Fruit fly (Drosophila melanogaster): ENCODE results near the gene narya.
A peak's percentile ranks its signal among the peaks of the same experiment; 100 is the strongest.

dm6 chrX:19505334-19506185 lies 30.7 kb downstream of the narya start:
- 0 out of 2 replicates have a peak, but pooled peaks have one; percentile 24 for TF ChIP-seq CG32121 (GFP tag; IDR thresholded peaks at IDR 0.05)
- no peak for TF ChIP-seq Pif1B (GFP tag; optimal IDR thresholded peaks at IDR 0.05)
- TF ChIP-seq Pif1A (GFP tag; optimal IDR thresholded peaks at IDR 0.05), result no peak
- TF ChIP-seq fd96Ca (GFP tag; IDR thresholded peaks at IDR 0.05), result 0 out of 3 replicates have a peak, but pooled peaks have one; percentile 40
- TF ChIP-seq CG8159 (tag; optimal IDR thresholded peaks at IDR 0.05), result no peak
- TF ChIP-seq Snoo (tag; optimal IDR thresholded peaks at IDR 0.05), result no peak
- TF ChIP-seq CG10348 (GFP tag; IDR thresholded peaks at IDR 0.05), result no peak
- TF ChIP-seq rn (GFP tag; IDR thresholded peaks at IDR 0.05), result no peak
- no peak for TF ChIP-seq CG9948 (tag; optimal IDR thresholded peaks at IDR 0.05)
- TF ChIP-seq CG15710 (tag; optimal IDR thresholded peaks at IDR 0.05), result no peak
- TF ChIP-seq D1 (tag; optimal IDR thresholded peaks at IDR 0.05), result no peak
- no peak for TF ChIP-seq CG17806 (tag; optimal IDR thresholded peaks at IDR 0.05)
- peak; percentile 58; the same call in 2 of the 3 replicates for TF ChIP-seq CG4496 (GFP tag; IDR thresholded peaks at IDR 0.05)
